Worm (Caenorhabditis elegans) whole organism, midembryonic: ENCODE results near the gene wdfy-3.

Source experiments
- T22C8.4 ChIP-seq: fragments of 200-800 bp; sonication (Bioruptor generic); IDR thresholded peaks from 2 replicates; pipeline ENCODE4 v1.3.6; 2022; ENCODE audit warnings: missing genetic modification characterization, missing compliant biosample characterization
- cog-1 ChIP-seq: sonication (generic microtip); optimal IDR thresholded peaks from 2 replicates; lab custom pipeline; 2016; ENCODE audit warnings: missing genetic modification characterization, missing compliant biosample characterization
- flt-1 ChIP-seq: fragments of 200-800 bp; sonication (Bioruptor generic); IDR thresholded peaks from 2 replicates; pipeline ENCODE4 v1.3.6; 2022; ENCODE audit warnings: missing genetic modification characterization, missing compliant biosample characterization
- klf-2 ChIP-seq: fragments of 200-800 bp; sonication (Bioruptor generic); conservative IDR thresholded peaks from 2 replicates; pipeline ENCODE4 v1.3.6; 2022; ENCODE audit warnings: missing genetic modification reagents, missing genetic modification characterization, missing compliant biosample characterization
- med-1 ChIP-seq: sonication (generic microtip); optimal IDR thresholded peaks from 2 replicates; lab custom pipeline; 2017; ENCODE audit warnings: missing genetic modification characterization, mild to moderate bottlenecking, missing compliant biosample characterization, antibody characterized with exemption, missing genetic modification reagents; ENCODE audit not compliant: insufficient read depth
- ref-1 ChIP-seq: fragments of 200-800 bp; sonication (Bioruptor generic); conservative IDR thresholded peaks from 2 replicates; pipeline ENCODE4 v1.3.6; 2022; ENCODE audit warnings: missing genetic modification reagents, missing genetic modification characterization, missing compliant biosample characterization
- tab-1 ChIP-seq: fragments of 200-800 bp; sonication (Bioruptor generic); IDR thresholded peaks from 2 replicates; pipeline ENCODE4 v1.3.6; 2022; ENCODE audit warnings: missing genetic modification characterization, missing compliant biosample characterization
- ztf-23 ChIP-seq: fragments of 200-800 bp; sonication (Bioruptor generic); IDR thresholded peaks from 2 replicates; pipeline ENCODE4 v1.3.6; 2022; ENCODE audit warnings: missing genetic modification reagents, missing genetic modification characterization, missing compliant biosample characterization
- ztf-29 ChIP-seq: fragments of 200-800 bp; sonication (Bioruptor generic); IDR thresholded peaks from 2 replicates; pipeline ENCODE4 v1.3.6; 2022; ENCODE audit warnings: missing genetic modification reagents, missing genetic modification characterization, missing compliant biosample characterization

wdfy-3 gene

DNA sequence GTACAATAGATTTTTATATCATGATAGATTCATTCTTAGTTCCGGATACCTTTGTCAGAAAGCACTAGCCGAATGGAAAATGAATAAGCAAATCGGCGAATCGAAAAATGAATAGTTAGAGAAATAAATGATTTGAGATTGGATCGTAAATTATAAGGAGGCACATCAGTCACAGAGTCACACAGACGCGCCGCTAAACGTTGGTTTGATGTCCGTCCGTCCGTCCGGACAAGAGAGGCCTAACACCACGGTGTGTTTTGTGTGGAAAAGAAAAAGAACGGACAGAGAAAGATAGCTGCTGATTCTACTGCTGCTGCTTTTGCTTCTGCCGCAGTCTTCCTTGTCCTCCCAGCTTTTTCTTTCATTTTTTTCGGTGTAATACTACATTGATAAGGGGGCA, 47.7 kb downstream of the wdfy-3 start:
- TF ChIP-seq ztf-29 (GFP tag; lab: Robert Waterston, UW) (no peak), ztf-23 (GFP tag; lab: Robert Waterston, UW) (no peak), T22C8.4 (GFP tag; lab: Robert Waterston, UW) (no peak)

DNA sequence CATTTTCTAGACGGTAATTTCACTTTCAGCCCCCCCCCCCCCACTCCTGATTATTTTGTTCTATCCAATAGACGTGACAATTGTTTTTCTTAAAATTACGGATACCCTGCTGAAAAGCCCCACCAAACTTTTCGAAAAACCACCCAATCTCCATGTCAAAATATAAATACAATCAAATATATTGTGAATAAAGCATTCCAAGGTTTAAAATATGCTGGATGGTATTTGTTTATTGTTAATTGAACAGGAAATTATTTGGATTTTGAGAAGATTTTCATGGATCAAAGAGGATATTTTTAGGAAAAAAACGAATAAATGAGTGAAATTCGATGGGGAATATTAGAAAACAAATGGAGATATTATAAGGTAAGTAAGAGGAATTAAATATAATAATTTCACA, 50.6 kb downstream of the wdfy-3 start, which contains the start of gene C27D8.4:
TSS of gene C27D8.4 (plus strand) at position 301 of the 400 bp plus-strand sequence.
- TF ChIP-seq T22C8.4 (GFP tag; lab: Robert Waterston, UW) (no peak), flt-1 (GFP tag; lab: Robert Waterston, UW) (no peak), ztf-23 (GFP tag; lab: Robert Waterston, UW) (no peak), med-1 (GFP tag; lab: Kevin White, UChicago) (no peak), klf-2 (GFP tag; lab: Robert Waterston, UW) (no peak)

DNA sequence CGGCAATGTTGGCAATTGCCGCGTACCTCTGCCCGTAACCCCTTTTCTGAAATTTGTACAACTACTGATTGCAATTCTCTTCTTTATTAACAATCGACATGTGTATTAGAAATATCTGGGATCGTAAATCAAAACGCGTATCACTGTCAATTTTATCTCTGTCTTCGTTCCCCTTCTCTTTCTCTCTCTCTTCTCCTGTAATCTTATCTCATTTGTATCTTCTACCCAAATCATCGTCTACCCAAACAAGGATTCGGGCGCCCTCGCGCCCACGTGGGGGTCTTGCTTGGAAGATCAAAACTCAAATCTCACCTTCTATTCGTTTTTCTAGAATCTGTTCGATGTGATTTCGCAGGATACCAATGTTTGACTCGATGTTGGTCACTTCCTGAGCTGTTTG, 57.8 kb downstream of the wdfy-3 start, which contains the start of gene C27D8.2:
TSS of gene C27D8.2 (plus strand) at position 222 of the 400 bp plus-strand sequence.
- TF ChIP-seq ztf-23 (GFP tag; lab: Robert Waterston, UW), result no peak
- TF ChIP-seq tab-1 (GFP tag; lab: Robert Waterston, UW), result no peak
- TF ChIP-seq ref-1 (GFP tag; lab: Robert Waterston, UW), result no peak
- TF ChIP-seq klf-2 (GFP tag; lab: Robert Waterston, UW), result no peak
- TF ChIP-seq flt-1 (GFP tag; lab: Robert Waterston, UW), result no peak
- no peak for TF ChIP-seq ztf-29 (GFP tag; lab: Robert Waterston, UW)
- no peak for TF ChIP-seq cog-1
- no peak for TF ChIP-seq T22C8.4 (GFP tag; lab: Robert Waterston, UW)
- no peak for TF ChIP-seq med-1 (GFP tag; lab: Kevin White, UChicago)

DNA sequence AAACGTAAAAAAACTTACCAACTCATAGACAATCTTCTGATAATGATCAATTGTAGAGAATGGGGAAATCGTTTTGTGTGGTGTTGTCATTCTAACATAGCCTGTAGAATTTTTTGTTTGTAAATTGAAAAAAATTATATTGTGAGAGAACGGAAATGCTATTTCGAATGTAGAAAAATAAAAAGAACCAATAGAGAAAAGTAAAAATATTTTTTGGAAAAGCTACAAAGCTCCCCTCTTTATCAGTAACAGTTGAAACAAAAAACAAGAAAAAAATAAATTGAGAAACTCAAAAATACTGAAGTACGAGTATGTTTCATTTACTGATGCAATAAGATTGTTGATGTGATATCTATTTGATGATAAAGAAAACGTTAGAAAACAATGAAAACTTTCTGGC, 58.4 kb downstream of the wdfy-3 start, which contains the start of gene C27D8.3:
TSS of gene C27D8.3 (minus strand) at position 101 of the 400 bp plus-strand sequence.
- TF ChIP-seq tab-1 (GFP tag; lab: Robert Waterston, UW) (no peak), ztf-29 (GFP tag; lab: Robert Waterston, UW) (no peak), ref-1 (GFP tag; lab: Robert Waterston, UW) (no peak), med-1 (GFP tag; lab: Kevin White, UChicago) (no peak)

DNA sequence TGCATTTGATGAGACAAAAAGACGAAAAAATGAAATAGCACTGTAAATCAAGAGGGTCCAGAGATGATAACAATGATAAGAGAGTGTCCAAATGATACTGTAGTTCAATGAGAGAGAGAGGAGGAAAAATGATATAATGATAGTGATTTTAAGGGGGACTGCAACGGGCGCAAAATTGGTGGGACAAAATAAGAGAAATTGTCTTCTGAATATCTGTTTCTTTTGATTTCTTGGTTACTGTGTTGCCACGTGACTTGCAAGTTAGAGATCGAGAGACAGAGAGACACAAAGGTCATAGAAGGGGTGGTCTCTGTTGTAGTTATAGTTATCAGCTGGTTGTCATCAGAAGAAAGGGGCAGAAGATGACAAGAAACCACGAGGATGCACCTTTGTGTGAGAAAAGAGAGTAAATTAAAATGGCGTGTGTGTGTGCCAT, 62.8 kb downstream of the wdfy-3 start:
- TF ChIP-seq tab-1 (GFP tag; lab: Robert Waterston, UW) (no peak), cog-1 (no peak), T22C8.4 (GFP tag; lab: Robert Waterston, UW) (no peak), ztf-29 (GFP tag; lab: Robert Waterston, UW) (no peak), klf-2 (GFP tag; lab: Robert Waterston, UW) (no peak), med-1 (GFP tag; lab: Kevin White, UChicago) (no peak), ztf-23 (GFP tag; lab: Robert Waterston, UW) (no peak), ref-1 (GFP tag; lab: Robert Waterston, UW) (no peak), flt-1 (GFP tag; lab: Robert Waterston, UW) (no peak)

DNA sequence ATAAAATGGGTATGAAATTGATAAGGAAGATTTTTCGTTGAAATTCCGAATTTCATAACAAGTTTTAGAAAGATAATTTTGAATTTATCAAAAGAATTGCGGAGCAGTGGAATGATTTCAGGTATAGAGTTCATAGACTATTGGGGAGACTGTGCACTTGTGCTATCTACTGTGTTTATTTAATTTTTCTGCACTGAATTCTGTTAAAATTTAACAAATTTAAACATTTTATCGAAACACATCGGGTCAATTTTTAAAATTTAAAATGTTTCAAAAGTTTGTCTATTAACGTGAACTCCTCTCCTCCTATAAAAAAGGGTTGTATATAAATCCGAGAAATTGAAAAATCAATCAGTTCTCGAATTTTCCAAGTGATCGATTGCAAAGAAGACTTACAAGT, 64.3 kb downstream of the wdfy-3 start, which contains the start of gene C27D8.1:
TSS of gene C27D8.1 (plus strand) at position 301 of the 400 bp plus-strand sequence.
- TF ChIP-seq ztf-23 (GFP tag; lab: Robert Waterston, UW), result no peak
- no peak for TF ChIP-seq ztf-29 (GFP tag; lab: Robert Waterston, UW)
- no peak for TF ChIP-seq flt-1 (GFP tag; lab: Robert Waterston, UW)
- TF ChIP-seq cog-1, result no peak
- TF ChIP-seq klf-2 (GFP tag; lab: Robert Waterston, UW), result no peak
- no peak for TF ChIP-seq med-1 (GFP tag; lab: Kevin White, UChicago)
- TF ChIP-seq ref-1 (GFP tag; lab: Robert Waterston, UW), result no peak
- TF ChIP-seq T22C8.4 (GFP tag; lab: Robert Waterston, UW), result no peak
- no peak for TF ChIP-seq tab-1 (GFP tag; lab: Robert Waterston, UW)

DNA sequence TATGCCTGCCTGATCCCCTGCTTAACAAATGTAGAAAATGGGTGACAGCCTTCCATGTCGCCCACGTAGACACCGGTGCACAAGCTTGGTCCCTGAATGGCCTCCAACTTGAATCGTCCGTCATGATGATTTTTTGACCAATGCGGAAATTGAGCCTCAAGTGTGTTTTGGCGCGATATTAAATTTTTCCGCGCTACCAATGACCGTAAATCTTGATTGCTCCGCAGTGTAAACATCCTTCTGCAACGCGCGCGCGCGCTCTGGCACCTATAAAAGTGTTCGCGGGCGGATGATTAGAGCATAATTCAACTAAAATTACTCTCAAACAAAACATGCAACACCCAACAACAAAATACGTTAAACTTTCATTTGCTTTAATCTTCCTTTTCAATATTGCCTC, 66.5 kb downstream of the wdfy-3 start, which contains the start of gene idpp-7:
TSS of gene idpp-7 (plus strand) at position 301 of the 400 bp plus-strand sequence.
- no peak for TF ChIP-seq cog-1
- no peak for TF ChIP-seq tab-1 (GFP tag; lab: Robert Waterston, UW)

DNA sequence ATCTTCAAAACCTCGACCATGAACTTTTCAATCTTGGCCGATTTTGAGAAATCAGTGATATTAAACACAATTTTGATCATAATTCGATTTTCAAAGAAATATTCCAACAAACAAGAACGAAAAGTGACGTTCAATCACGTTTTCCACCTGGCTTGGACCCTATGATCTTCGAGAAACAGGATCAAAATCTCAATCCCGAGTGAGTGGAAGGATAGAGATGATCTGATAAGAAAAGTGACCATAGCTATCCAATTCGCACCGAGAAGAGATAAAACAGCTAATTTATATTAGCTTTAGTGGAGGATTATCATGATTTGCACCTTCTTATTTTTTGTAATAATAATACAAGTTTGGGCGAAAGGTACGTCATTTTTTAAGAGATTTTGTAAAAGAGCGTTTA, 67.9 kb downstream of the wdfy-3 start, which contains the start of gene T23F6.2:
TSS of gene T23F6.2 (plus strand) at position 251 of the 400 bp plus-strand sequence.
- TF ChIP-seq ztf-29 (GFP tag; lab: Robert Waterston, UW) (no peak), ztf-23 (GFP tag; lab: Robert Waterston, UW) (no peak), tab-1 (GFP tag; lab: Robert Waterston, UW) (no peak), T22C8.4 (GFP tag; lab: Robert Waterston, UW) (no peak), klf-2 (GFP tag; lab: Robert Waterston, UW) (no peak), ref-1 (GFP tag; lab: Robert Waterston, UW) (no peak), cog-1 (no peak), flt-1 (GFP tag; lab: Robert Waterston, UW) (no peak), med-1 (GFP tag; lab: Kevin White, UChicago) (no peak)
